Fruit fly (Drosophila melanogaster) whole organism, prepupa: ENCODE measurements around the gene CG15465.

Source experiments
- Blimp-1 ChIP-seq: fragments of 200-800 bp; sonication (Bioruptor generic); optimal IDR thresholded peaks from 3 replicates; lab custom pipeline; 2017; ENCODE audit warnings: missing biosample characterization, missing genetic modification characterization, mild to moderate bottlenecking, moderate library complexity, missing genetic modification reagents
- CG10631 ChIP-seq: fragments of 200-800 bp; sonication (Bioruptor generic); optimal IDR thresholded peaks from 2 replicates; lab custom pipeline; 2016; ENCODE audit warnings: missing biosample characterization, missing genetic modification characterization
- CG10669 ChIP-seq: fragments of 200-800 bp; sonication (Bioruptor generic); optimal IDR thresholded peaks from 3 replicates; lab custom pipeline; 2018; ENCODE audit warnings: missing biosample characterization, mild to moderate bottlenecking, missing genetic modification characterization, moderate library complexity
- CG11294 ChIP-seq: fragments of 200-800 bp; sonication (Bioruptor generic); IDR thresholded peaks from 2 replicates; pipeline ENCODE4 v1.3.6; 2022; ENCODE audit warnings: missing biosample characterization, missing genetic modification characterization
- CG11762 ChIP-seq: fragments of 200-800 bp; sonication (Bioruptor generic); optimal IDR thresholded peaks from 3 replicates; lab custom pipeline; 2016; ENCODE audit warnings: missing biosample characterization, missing genetic modification characterization; ENCODE audit not compliant: insufficient read depth
- CG15336 ChIP-seq: fragments of 200-800 bp; sonication (Bioruptor generic); IDR thresholded peaks from 2 replicates; pipeline ENCODE4 v1.3.6; 2022; ENCODE audit warnings: missing biosample characterization, missing genetic modification characterization
- CG1621 ChIP-seq: fragments of 200-800 bp; sonication (Bioruptor generic); optimal IDR thresholded peaks from 3 replicates; lab custom pipeline; 2018; ENCODE audit warnings: missing biosample characterization, mild to moderate bottlenecking, missing genetic modification characterization
- CG16779 ChIP-seq: fragments of 200-800 bp; sonication (Bioruptor generic); optimal IDR thresholded peaks from 3 replicates; lab custom pipeline; 2017; ENCODE audit warnings: missing biosample characterization, mild to moderate bottlenecking, missing genetic modification characterization
- CG3032 ChIP-seq: fragments of 200-800 bp; optimal IDR thresholded peaks from 2 replicates; lab custom pipeline; 2019; ENCODE audit warnings: missing biosample characterization, mild to moderate bottlenecking, missing genetic modification characterization, moderate library complexity
- CG31627 ChIP-seq: fragments of 200-800 bp; sonication (Bioruptor generic); optimal IDR thresholded peaks from 3 replicates; lab custom pipeline; 2016; ENCODE audit warnings: missing biosample characterization, missing genetic modification characterization
- CG32006 ChIP-seq: fragments of 200-800 bp; sonication (Bioruptor generic); optimal IDR thresholded peaks from 3 replicates; lab custom pipeline; 2017; ENCODE audit warnings: missing biosample characterization, mild to moderate bottlenecking, missing genetic modification characterization
- CG34406 ChIP-seq: fragments of 200-800 bp; sonication (Bioruptor generic); optimal IDR thresholded peaks from 3 replicates; lab custom pipeline; 2016; ENCODE audit warnings: missing biosample characterization, missing genetic modification characterization
- CG3919 ChIP-seq: fragments of 200-800 bp; sonication (Bioruptor generic); optimal IDR thresholded peaks from 3 replicates; lab custom pipeline; 2016; ENCODE audit warnings: missing biosample characterization, missing genetic modification characterization
- CG4318 ChIP-seq: fragments of 200-800 bp; sonication (Bioruptor generic); optimal IDR thresholded peaks from 3 replicates; lab custom pipeline; 2017; ENCODE audit warnings: missing biosample characterization, mild to moderate bottlenecking, missing genetic modification characterization
- CG6163 ChIP-seq: fragments of 200-800 bp; sonication (Bioruptor generic); IDR thresholded peaks from 3 replicates; pipeline ENCODE4 v1.3.6; 2022; ENCODE audit warnings: missing biosample characterization, missing genetic modification characterization
- CG6276 ChIP-seq: fragments of 200-800 bp; sonication (Bioruptor generic); optimal IDR thresholded peaks from 2 replicates; lab custom pipeline; 2017; ENCODE audit warnings: missing biosample characterization, mild to moderate bottlenecking, missing genetic modification characterization
- CG6792 ChIP-seq: fragments of 200-800 bp; sonication (Bioruptor generic); optimal IDR thresholded peaks from 3 replicates; lab custom pipeline; 2016; ENCODE audit warnings: missing biosample characterization, missing genetic modification characterization
- CG6808 ChIP-seq: fragments of 200-800 bp; sonication (Bioruptor generic); optimal IDR thresholded peaks from 3 replicates; lab custom pipeline; 2017; ENCODE audit warnings: missing biosample characterization, missing genetic modification characterization, mild to moderate bottlenecking, moderate library complexity, missing genetic modification reagents
- CG7368 ChIP-seq: fragments of 200-800 bp; sonication (Bioruptor generic); optimal IDR thresholded peaks from 3 replicates; lab custom pipeline; 2016; ENCODE audit warnings: missing biosample characterization, missing genetic modification characterization
- CG8119 ChIP-seq: fragments of 200-800 bp; sonication (Bioruptor generic); IDR thresholded peaks from 3 replicates; pipeline ENCODE4 v1.3.6; 2022; ENCODE audit warnings: missing biosample characterization, missing genetic modification characterization
- CG8319 ChIP-seq: fragments of 200-800 bp; sonication (Bioruptor generic); optimal IDR thresholded peaks from 3 replicates; lab custom pipeline; 2016; ENCODE audit warnings: missing biosample characterization, missing genetic modification characterization
- CG8632 ChIP-seq: fragments of 200-800 bp; sonication (Bioruptor generic); optimal IDR thresholded peaks from 3 replicates; lab custom pipeline; 2016; ENCODE audit warnings: missing biosample characterization, missing genetic modification characterization
- Eip75B ChIP-seq: fragments of 200-800 bp; sonication (Bioruptor generic); optimal IDR thresholded peaks from 3 replicates; lab custom pipeline; 2016; ENCODE audit warnings: missing biosample characterization, missing genetic modification characterization
- Eip78C ChIP-seq: fragments of 200-800 bp; sonication (Bioruptor generic); peaks from one replicate; lab custom pipeline; 2016; ENCODE audit warnings: missing biosample characterization, missing genetic modification characterization
- Eip93F ChIP-seq: fragments of 200-800 bp; sonication (Bioruptor generic); optimal IDR thresholded peaks from 2 replicates; lab custom pipeline; 2016; ENCODE audit warnings: missing biosample characterization, mild to moderate bottlenecking, missing genetic modification characterization
- Ets21C ChIP-seq: fragments of 200-800 bp; sonication (Bioruptor generic); optimal IDR thresholded peaks from 3 replicates; lab custom pipeline; 2016; ENCODE audit warnings: missing biosample characterization, missing genetic modification characterization
- Ets96B ChIP-seq: fragments of 200-800 bp; optimal IDR thresholded peaks from 2 replicates; lab custom pipeline; 2019; ENCODE audit warnings: missing biosample characterization, mild to moderate bottlenecking, missing genetic modification characterization, moderate library complexity
- Hr39 ChIP-seq: fragments of 200-800 bp; sonication (Bioruptor generic); optimal IDR thresholded peaks from 2 replicates; lab custom pipeline; 2016; ENCODE audit warnings: missing biosample characterization, missing genetic modification characterization
- Hr4 ChIP-seq: fragments of 200-800 bp; sonication (Bioruptor generic); optimal IDR thresholded peaks from 3 replicates; lab custom pipeline; 2016; ENCODE audit warnings: missing biosample characterization, missing genetic modification characterization
- Lpt ChIP-seq: fragments of 200-800 bp; sonication (Bioruptor generic); optimal IDR thresholded peaks from 3 replicates; lab custom pipeline; 2016; ENCODE audit warnings: missing biosample characterization, missing genetic modification characterization
- Met ChIP-seq: fragments of 200-800 bp; sonication (Bioruptor generic); optimal IDR thresholded peaks from 3 replicates; lab custom pipeline; 2016; ENCODE audit warnings: missing biosample characterization, missing genetic modification characterization
- OdsH ChIP-seq: fragments of 200-800 bp; sonication (Bioruptor generic); optimal IDR thresholded peaks from 3 replicates; lab custom pipeline; 2016; ENCODE audit warnings: missing biosample characterization, missing genetic modification characterization
- Smox ChIP-seq: fragments of 200-800 bp; sonication (Bioruptor generic); optimal IDR thresholded peaks from 3 replicates; lab custom pipeline; 2016; ENCODE audit warnings: missing biosample characterization, missing genetic modification characterization
- Sox102F ChIP-seq: fragments of 200-800 bp; sonication (Bioruptor generic); optimal IDR thresholded peaks from 2 replicates; lab custom pipeline; 2016; ENCODE audit warnings: missing biosample characterization, mild to moderate bottlenecking, missing genetic modification characterization
- Sox14 ChIP-seq: fragments of 200-800 bp; sonication (Bioruptor generic); optimal IDR thresholded peaks from 3 replicates; lab custom pipeline; 2016; ENCODE audit warnings: missing biosample characterization, missing genetic modification characterization
- Sox15 ChIP-seq: fragments of 200-800 bp; sonication (Bioruptor generic); optimal IDR thresholded peaks from 3 replicates; lab custom pipeline; 2016; ENCODE audit warnings: missing biosample characterization, missing genetic modification characterization
- achi ChIP-seq: fragments of 200-800 bp; sonication (Bioruptor generic); optimal IDR thresholded peaks from 3 replicates; lab custom pipeline; 2016; ENCODE audit warnings: missing biosample characterization, missing genetic modification characterization
- acj6 ChIP-seq: fragments of 200-800 bp; sonication (Bioruptor generic); optimal IDR thresholded peaks from 3 replicates; lab custom pipeline; 2016; ENCODE audit warnings: missing biosample characterization, missing genetic modification characterization
- dac ChIP-seq: fragments of 200-800 bp; sonication (Bioruptor generic); optimal IDR thresholded peaks from 2 replicates; lab custom pipeline; 2017; ENCODE audit warnings: missing biosample characterization, mild to moderate bottlenecking, missing genetic modification characterization
- dsx ChIP-seq: fragments of 200-800 bp; optimal IDR thresholded peaks from 3 replicates; lab custom pipeline; 2019; ENCODE audit warnings: missing biosample characterization, mild to moderate bottlenecking, missing genetic modification characterization, moderate library complexity; ENCODE audit not compliant: poor library complexity, severe bottlenecking
- eg ChIP-seq: fragments of 200-800 bp; sonication (Bioruptor generic); IDR thresholded peaks from 3 replicates; pipeline ENCODE4 v1.3.6; 2022; ENCODE audit warnings: missing biosample characterization, missing genetic modification characterization
- esn ChIP-seq: fragments of 200-800 bp; sonication (Bioruptor generic); optimal IDR thresholded peaks from 2 replicates; lab custom pipeline; 2016; ENCODE audit warnings: missing biosample characterization, mild to moderate bottlenecking, missing genetic modification characterization, moderate library complexity
- fd59A ChIP-seq: fragments of 200-800 bp; sonication (Bioruptor generic); optimal IDR thresholded peaks from 2 replicates; lab custom pipeline; 2017; ENCODE audit warnings: missing biosample characterization, mild to moderate bottlenecking, missing genetic modification characterization, missing genetic modification reagents
- lz ChIP-seq: fragments of 200-800 bp; sonication (Bioruptor generic); optimal IDR thresholded peaks from 3 replicates; lab custom pipeline; 2016; ENCODE audit warnings: missing biosample characterization, missing genetic modification characterization
- pdm3 ChIP-seq: fragments of 200-800 bp; sonication (Bioruptor generic); optimal IDR thresholded peaks from 3 replicates; lab custom pipeline; 2016; ENCODE audit warnings: missing biosample characterization, missing genetic modification characterization
- spab ChIP-seq: fragments of 200-800 bp; sonication (Bioruptor generic); optimal IDR thresholded peaks from 2 replicates; lab custom pipeline; 2017; ENCODE audit warnings: missing biosample characterization, mild to moderate bottlenecking, missing genetic modification characterization, missing genetic modification reagents
- ss ChIP-seq, 2 experiments: fragments of 200-800 bp; sonication (Bioruptor generic); optimal IDR thresholded peaks; 2 replicates in 1 of 2; 3 replicates in 1 of 2; lab custom pipeline; 2017 to 2018; ENCODE audit warnings: mild to moderate bottlenecking in 2 of 2, missing biosample characterization in 2 of 2, missing genetic modification characterization in 2 of 2, moderate library complexity in 1 of 2
- svp ChIP-seq: fragments of 200-800 bp; sonication (Bioruptor generic); peaks from one replicate; lab custom pipeline; 2016; ENCODE audit warnings: missing biosample characterization, missing genetic modification characterization
- topi ChIP-seq: fragments of 200-800 bp; sonication (Bioruptor generic); optimal IDR thresholded peaks from 3 replicates; lab custom pipeline; 2016; ENCODE audit warnings: missing biosample characterization, missing genetic modification characterization

Gene CG15465

dm6 chrX:5085469-5085868 lies at the start of gene CG15465, which contains the start of gene rg:
Gene CG15465 (plus strand): TSS chrX:5085759.
Gene rg (plus strand): TSS chrX:5085759.
- TF ChIP-seq esn (GFP tag; lab: Kevin White, UChicago) (no peak), CG6163 (no peak), CG11762 (no peak), CG8119 (GFP tag; lab: Robert Waterston, UW) (no peak), Ets21C (no peak), CG16779 (tag; lab: Kevin White, UChicago) (no peak), acj6 (GFP tag; lab: Kevin White, UChicago) (no peak), pdm3 (GFP tag; lab: Kevin White, UChicago) (no peak), CG34406 (no peak), Sox14 (GFP tag; lab: Kevin White, UChicago) (no peak), CG1621 (tag; lab: Kevin White, UChicago) (no peak), ss (GFP tag; optimal IDR thresholded peaks at IDR 0.05; lab: Kevin White, UChicago) (no peak), CG7368 (no peak), eg (GFP tag; lab: Robert Waterston, UW) (no peak), CG3919 (GFP tag; lab: Kevin White, UChicago) (no peak), Lpt (no peak), CG10669 (no peak), Blimp-1 (GFP tag; lab: Kevin White, UChicago) (no peak)

dm6 chrX:5038411-5038810 lies 47.1 kb upstream of the CG15465 start:
- peak; percentile 9 for TF ChIP-seq fd59A (GFP tag; lab: Kevin White, UChicago)
- TF ChIP-seq CG11294 (GFP tag; lab: Robert Waterston, UW), result no peak
- no peak for TF ChIP-seq CG6276
- no peak for TF ChIP-seq Ets21C
- peak; percentile 53 for TF ChIP-seq CG3919 (GFP tag; lab: Kevin White, UChicago)
- TF ChIP-seq Eip78C (GFP tag; lab: Kevin White, UChicago), result peak; percentile 55
- TF ChIP-seq CG32006 (GFP tag; lab: Kevin White, UChicago), result peak; percentile 26
- peak; percentile 31 for TF ChIP-seq achi (GFP tag; lab: Kevin White, UChicago)
- TF ChIP-seq CG6808, result peak; percentile 3
- TF ChIP-seq dsx (GFP tag; lab: Kevin White, UChicago), result no peak
- TF ChIP-seq Eip93F (GFP tag; lab: Kevin White, UChicago), result no peak
- TF ChIP-seq CG4318 (GFP tag; lab: Kevin White, UChicago), result no peak
- no peak for TF ChIP-seq spab
- TF ChIP-seq Sox102F (GFP tag; lab: Kevin White, UChicago), result no peak
- TF ChIP-seq CG1621 (tag; lab: Kevin White, UChicago), result peak; percentile 23
- peak; percentile 22 for TF ChIP-seq Eip75B (GFP tag; lab: Kevin White, UChicago)
- no peak for TF ChIP-seq Blimp-1 (GFP tag; lab: Kevin White, UChicago)
- peak; percentile 56 for TF ChIP-seq CG10631 (GFP tag; lab: Kevin White, UChicago)
- no peak for TF ChIP-seq CG8632 (GFP tag; lab: Kevin White, UChicago)
- TF ChIP-seq dac (GFP tag; lab: Kevin White, UChicago), result no peak
- no peak for TF ChIP-seq lz
- TF ChIP-seq CG15336 (GFP tag; lab: Robert Waterston, UW), result 0 out of 2 replicates have a peak, but pooled peaks have one; percentile 18
- peak; percentile 8 for TF ChIP-seq CG3032 (tag; lab: Kevin White, UChicago)
- TF ChIP-seq CG16779 (tag; lab: Kevin White, UChicago), result no peak
- TF ChIP-seq CG8119 (GFP tag; lab: Robert Waterston, UW), result 0 out of 3 replicates have a peak, but pooled peaks have one; percentile 16
- TF ChIP-seq CG34406, result peak; percentile 7
- peak; percentile 33 for TF ChIP-seq OdsH (GFP tag; lab: Kevin White, UChicago)
- TF ChIP-seq CG6163, result peak; percentile 64
- TF ChIP-seq topi (GFP tag; lab: Kevin White, UChicago), result peak; percentile 26
- TF ChIP-seq Sox14 (GFP tag; lab: Kevin White, UChicago), result peak; percentile 26
- TF ChIP-seq CG6792 (GFP tag; lab: Kevin White, UChicago), result peak; percentile 24
- no peak for TF ChIP-seq Hr4 (GFP tag; lab: Kevin White, UChicago)
- TF ChIP-seq ss (GFP tag; optimal IDR thresholded peaks at IDR 0.05; lab: Kevin White, UChicago), result no peak
- TF ChIP-seq esn (GFP tag; lab: Kevin White, UChicago), result peak; percentile 37
- peak; percentile 21 for TF ChIP-seq Smox (GFP tag; lab: Kevin White, UChicago)
- peak; percentile 11 for TF ChIP-seq CG31627 (GFP tag; lab: Kevin White, UChicago)
- TF ChIP-seq CG8319 (GFP tag; lab: Kevin White, UChicago), result no peak
- TF ChIP-seq Ets96B (tag; lab: Kevin White, UChicago), result peak; percentile 32
- TF ChIP-seq Sox15 (GFP tag; lab: Kevin White, UChicago), result no peak
- peak; percentile 40 for TF ChIP-seq Met (GFP tag; lab: Kevin White, UChicago)
- peak; percentile 69 for TF ChIP-seq svp (GFP tag; lab: Kevin White, UChicago)
- TF ChIP-seq eg (GFP tag; lab: Robert Waterston, UW), result no peak
- TF ChIP-seq Hr39 (GFP tag; lab: Kevin White, UChicago), result peak; percentile 21
